Worm (Caenorhabditis elegans) whole organism, L4 larva: ENCODE results near the gene dlc-2.

Source experiments
- D1046.2 ChIP-seq: fragments of 200-800 bp; sonication (Bioruptor generic); IDR thresholded peaks from 2 replicates; pipeline ENCODE4 v1.3.6; 2022; ENCODE audit warnings: missing genetic modification characterization, missing compliant biosample characterization
- F26F4.8 ChIP-seq: fragments of 200-800 bp; sonication (Bioruptor generic); conservative IDR thresholded peaks from 2 replicates; pipeline ENCODE4 v1.3.6; 2022; ENCODE audit warnings: missing genetic modification characterization, missing compliant biosample characterization
- Y48G9A.11 ChIP-seq: fragments of 200-800 bp; sonication (Bioruptor generic); IDR thresholded peaks from 2 replicates; pipeline ENCODE4 v1.3.6; 2022; ENCODE audit warnings: missing genetic modification reagents, missing genetic modification characterization, missing compliant biosample characterization
- Y5F2A.4 ChIP-seq: fragments of 200-800 bp; sonication (Bioruptor generic); optimal IDR thresholded peaks from 2 replicates; lab custom pipeline; 2018; ENCODE audit warnings: mild to moderate bottlenecking, missing genetic modification characterization, missing compliant biosample characterization
- Y75B8A.6 ChIP-seq: fragments of 200-800 bp; sonication (Bioruptor generic); IDR thresholded peaks from 2 replicates; pipeline ENCODE4 v1.3.6; 2022; ENCODE audit warnings: missing genetic modification reagents, missing genetic modification characterization, missing compliant biosample characterization
- ZK337.2 ChIP-seq: fragments of 200-800 bp; sonication (Bioruptor generic); IDR thresholded peaks from 2 replicates; pipeline ENCODE4 v1.3.6; 2022; ENCODE audit warnings: missing genetic modification reagents, missing genetic modification characterization, missing compliant biosample characterization
- aha-1 ChIP-seq: fragments of 150-350 bp; peaks from one replicate; lab custom pipeline; 2014; ENCODE audit warnings: missing biosample characterization, missing genetic modification characterization
- ceh-28 ChIP-seq: fragments of 150-350 bp; optimal IDR thresholded peaks from 2 replicates; lab custom pipeline; 2014; ENCODE audit warnings: missing biosample characterization, missing genetic modification reagents, missing genetic modification characterization
- ceh-32 ChIP-seq: sonication (generic microtip); optimal IDR thresholded peaks from 2 replicates; lab custom pipeline; 2016; ENCODE audit warnings: mild to moderate bottlenecking, missing genetic modification characterization, missing compliant biosample characterization; ENCODE audit not compliant: poor library complexity
- ceh-82 ChIP-seq: sonication (generic microtip); optimal IDR thresholded peaks from 2 replicates; lab custom pipeline; 2017; ENCODE audit warnings: missing biosample characterization, missing genetic modification characterization
- ctbp-1 ChIP-seq: fragments of 200-800 bp; sonication (Bioruptor generic); IDR thresholded peaks from 2 replicates; pipeline ENCODE4 v1.3.6; 2022; ENCODE audit warnings: missing genetic modification reagents, missing genetic modification characterization, missing compliant biosample characterization
- daf-12 ChIP-seq: fragments of 150-350 bp; optimal IDR thresholded peaks from 2 replicates; lab custom pipeline; 2014; ENCODE audit warnings: missing biosample characterization, missing genetic modification reagents, missing genetic modification characterization
- daf-16 ChIP-seq, 3 experiments: sonication (generic microtip); optimal IDR thresholded peaks; 2 replicates each; lab custom pipeline; 2016 to 2017; ENCODE audit warnings: missing genetic modification characterization in 3 of 3, missing genetic modification reagents in 3 of 3, mild to moderate bottlenecking in 2 of 3, missing compliant biosample characterization in 2 of 3, missing biosample characterization in 1 of 3, moderate library complexity in 1 of 3
- dmd-8 ChIP-seq: fragments of 200-800 bp; sonication (Bioruptor generic); IDR thresholded peaks from 2 replicates; pipeline ENCODE4 v1.3.6; 2022; ENCODE audit warnings: missing genetic modification characterization, missing compliant biosample characterization
- dmd-9 ChIP-seq: fragments of 200-800 bp; sonication (Bioruptor generic); IDR thresholded peaks from 2 replicates; pipeline ENCODE4 v1.3.6; 2022; ENCODE audit warnings: missing genetic modification reagents, missing genetic modification characterization, missing compliant biosample characterization
- fos-1 ChIP-seq: fragments of 150-350 bp; optimal IDR thresholded peaks from 2 replicates; lab custom pipeline; 2014; ENCODE audit warnings: missing biosample characterization, missing genetic modification characterization
- hif-1 ChIP-seq, 2 experiments: sonication (generic microtip); optimal IDR thresholded peaks; 2 replicates each; lab custom pipeline; 2016 to 2017; ENCODE audit warnings: missing compliant biosample characterization in 2 of 2, missing genetic modification characterization in 2 of 2, missing genetic modification reagents in 2 of 2, missing genotype in 2 of 2, mild to moderate bottlenecking in 1 of 2
- jun-1 ChIP-seq: fragments of 150-350 bp; optimal IDR thresholded peaks from 2 replicates; lab custom pipeline; 2014; ENCODE audit warnings: missing biosample characterization, missing genetic modification reagents, missing genetic modification characterization
- lir-3 ChIP-seq: sonication (generic microtip); optimal IDR thresholded peaks from 2 replicates; lab custom pipeline; 2016; ENCODE audit warnings: mild to moderate bottlenecking, missing genetic modification characterization, missing compliant biosample characterization
- lsy-2 ChIP-seq, 2 experiments: fragments of 150-350 bp in 1 of 2; sonication (generic microtip) in 1 of 2; optimal IDR thresholded peaks; 2 replicates each; lab custom pipeline; 2014 to 2017; ENCODE audit warnings: missing biosample characterization in 2 of 2, missing genetic modification characterization in 2 of 2
- mes-2 ChIP-seq: sonication (generic microtip); optimal IDR thresholded peaks from 2 replicates; lab custom pipeline; 2016; ENCODE audit warnings: missing genotype, mild to moderate bottlenecking, missing genetic modification characterization, missing compliant biosample characterization; ENCODE audit not compliant: poor library complexity, severe bottlenecking
- mxl-2 ChIP-seq: fragments of 200-800 bp; sonication (Bioruptor generic); conservative IDR thresholded peaks from 2 replicates; pipeline ENCODE4 v1.3.6; 2022; ENCODE audit warnings: missing genetic modification reagents, missing genetic modification characterization, missing compliant biosample characterization
- nhr-10 ChIP-seq: fragments of 150-350 bp; optimal IDR thresholded peaks from 2 replicates; lab custom pipeline; 2014; ENCODE audit warnings: missing biosample characterization, missing genetic modification characterization
- nhr-41 ChIP-seq: fragments of 200-800 bp; sonication (Bioruptor generic); IDR thresholded peaks from 2 replicates; pipeline ENCODE4 v1.3.6; 2022; ENCODE audit warnings: missing genetic modification reagents, missing genetic modification characterization, missing compliant biosample characterization
- nhr-48 ChIP-seq: sonication (generic microtip); optimal IDR thresholded peaks from 2 replicates; lab custom pipeline; 2016; ENCODE audit warnings: mild to moderate bottlenecking, missing genetic modification characterization, missing compliant biosample characterization
- nhr-76 ChIP-seq: fragments of 150-350 bp; optimal IDR thresholded peaks from 2 replicates; lab custom pipeline; 2014; ENCODE audit warnings: missing biosample characterization, missing genetic modification characterization
- pha-4 ChIP-seq, 2 experiments: fragments of 150-350 bp in 1 of 2; fragments of 200-800 bp in 1 of 2; sonication (Bioruptor generic) in 1 of 2; IDR thresholded peaks in 1 of 2; optimal IDR thresholded peaks in 1 of 2; 2 replicates each; pipeline versions ENCODE4 v1.3.6 to Lab custom; 2014 to 2022; ENCODE audit warnings: missing genetic modification characterization in 2 of 2, missing genetic modification reagents in 2 of 2, missing biosample characterization in 1 of 2, missing compliant biosample characterization in 1 of 2
- php-3 ChIP-seq: fragments of 200-800 bp; sonication (Bioruptor generic); IDR thresholded peaks from 2 replicates; pipeline ENCODE4 v1.3.6; 2022; ENCODE audit warnings: missing genetic modification reagents, missing genetic modification characterization, missing compliant biosample characterization
- set-16 ChIP-seq: fragments of 200-800 bp; sonication (Bioruptor generic); IDR thresholded peaks from 2 replicates; pipeline ENCODE4 v1.3.6; 2022; ENCODE audit warnings: missing genetic modification reagents, missing genetic modification characterization, missing compliant biosample characterization
- snpc-1.2 ChIP-seq: fragments of 200-800 bp; sonication (Bioruptor generic); IDR thresholded peaks from 2 replicates; pipeline ENCODE4 v1.3.6; 2022; ENCODE audit warnings: missing genetic modification reagents, missing genetic modification characterization, missing compliant biosample characterization
- tra-1 ChIP-seq: fragments of 200-800 bp; sonication (Bioruptor generic); IDR thresholded peaks from 2 replicates; pipeline ENCODE4 v1.3.6; 2022; ENCODE audit warnings: missing genetic modification reagents, missing genetic modification characterization, missing compliant biosample characterization
- unc-62 ChIP-seq, 3 experiments: fragments of 150-350 bp in 1 of 3; sonication (generic microtip); optimal IDR thresholded peaks in 2 of 3; peaks in 1 of 3; 1 replicate in 1 of 3; 2 replicates in 2 of 3; lab custom pipeline; 2014 to 2017; ENCODE audit warnings: missing biosample characterization in 3 of 3, missing genetic modification characterization in 3 of 3, missing genetic modification reagents in 3 of 3, missing genotype in 1 of 3
- zfp-2 ChIP-seq: sonication (generic microtip); optimal IDR thresholded peaks from 2 replicates; lab custom pipeline; 2016; ENCODE audit warnings: mild to moderate bottlenecking, missing genetic modification characterization, missing compliant biosample characterization
- zip-2 ChIP-seq: fragments of 150-350 bp; optimal IDR thresholded peaks from 2 replicates; lab custom pipeline; 2014; ENCODE audit warnings: missing biosample characterization, missing genetic modification characterization
- ztf-7 ChIP-seq: fragments of 150-350 bp; optimal IDR thresholded peaks from 2 replicates; lab custom pipeline; 2014; ENCODE audit warnings: missing biosample characterization, missing genetic modification characterization

The dlc-2 gene

DNA sequence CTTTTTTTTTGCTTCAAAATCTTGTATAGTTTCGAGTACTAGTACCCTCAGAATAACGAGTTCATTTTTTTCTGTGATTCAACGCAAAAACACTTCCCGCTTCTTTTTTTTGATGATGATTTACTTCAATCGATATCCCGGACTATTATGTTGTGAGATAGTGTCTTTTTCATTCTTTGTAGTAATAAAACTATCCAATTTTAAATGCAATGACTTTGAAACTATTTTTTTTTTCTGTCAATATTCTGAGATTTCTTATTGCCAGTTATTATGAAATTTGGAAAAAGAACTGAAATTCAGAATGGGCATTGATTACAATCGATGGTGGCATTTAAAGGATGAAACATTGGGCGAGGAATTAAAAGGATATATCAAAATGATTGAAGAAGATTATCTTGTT is 5.8 kb downstream of the dlc-2 start, which contains the start of gene M18.3:
Gene M18.3 (plus strand): TSS at position 301 of the 400 bp plus-strand sequence.
- TF ChIP-seq ceh-32 = no peak
- TF ChIP-seq Y75B8A.6 (GFP tag; lab: Robert Waterston, UW) = no peak
- no peak for TF ChIP-seq ZK337.2 (GFP tag; lab: Robert Waterston, UW)
- no peak for TF ChIP-seq nhr-48 (tag; lab: Kevin White, UChicago)
- TF ChIP-seq fos-1 (tag; lab: Kevin White, UChicago) = no peak

DNA sequence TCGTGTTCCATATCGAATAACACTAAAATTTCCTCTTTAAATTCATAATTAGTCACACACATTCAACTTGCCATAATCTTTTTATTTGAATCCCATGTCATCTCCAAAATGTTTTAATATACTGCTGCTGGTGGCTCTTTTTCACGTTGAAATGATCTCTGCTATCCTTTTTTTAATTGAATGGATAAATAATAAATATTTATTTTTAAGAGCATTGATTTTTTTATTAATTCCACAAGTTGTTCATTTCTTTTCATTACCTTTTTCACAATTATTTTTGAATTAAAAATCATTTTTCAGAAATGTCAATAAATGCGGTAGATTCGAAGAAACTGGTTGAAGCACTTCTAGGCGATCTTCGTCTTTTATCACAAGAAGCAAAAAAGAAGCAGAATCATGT is 14.9 kb downstream of the dlc-2 start, which contains the start of gene mon-2:
Gene mon-2 (plus strand): TSS at position 301 of the 400 bp plus-strand sequence.
- TF ChIP-seq jun-1 (tag; lab: Kevin White, UChicago) (no peak), F26F4.8 (GFP tag; lab: Robert Waterston, UW) (no peak), tra-1 (no peak), mxl-2 (GFP tag; lab: Robert Waterston, UW) (no peak), nhr-10 (tag; lab: Kevin White, UChicago) (no peak), ceh-32 (no peak), Y48G9A.11 (no peak), ceh-82 (tag; lab: Kevin White, UChicago) (no peak), php-3 (GFP tag; lab: Robert Waterston, UW) (no peak), Y5F2A.4 (no peak), daf-16 (GFP tag; optimal IDR thresholded peaks at IDR 0.05; lab: Kevin White, UChicago) (no peak), daf-16 (tag; optimal IDR thresholded peaks at IDR 0.05; lab: Kevin White, UChicago) (no peak)

DNA sequence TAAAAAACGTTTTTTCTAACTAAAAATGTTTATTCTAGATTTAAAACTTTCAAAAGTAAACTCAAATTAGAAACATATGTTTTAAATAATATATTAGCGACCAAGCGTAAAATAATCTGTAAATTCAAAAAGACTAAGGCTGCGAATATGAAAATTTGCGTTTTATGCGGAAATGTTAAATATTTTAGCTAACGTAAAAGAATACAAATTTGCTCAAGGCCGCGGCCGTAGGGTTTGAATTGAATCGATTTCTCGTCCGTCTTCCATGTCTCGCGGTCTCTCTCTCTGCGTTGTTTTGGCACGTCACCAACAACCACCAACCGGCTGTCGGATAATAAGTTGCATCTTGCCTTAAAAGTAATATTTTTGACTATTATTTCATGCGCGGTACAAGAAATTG is 17.6 kb downstream of the dlc-2 start, which contains the start of gene F11A10.5:
Gene F11A10.5 (plus strand): TSS at position 301 of the 400 bp plus-strand sequence.
- no peak for TF ChIP-seq pha-4 (GFP tag; IDR thresholded peaks at IDR 0.05; lab: Robert Waterston, UW)
- no peak for TF ChIP-seq pha-4 (tag; optimal IDR thresholded peaks at IDR 0.05; lab: Kevin White, UChicago)
- no peak for TF ChIP-seq ctbp-1
- peak in 1 of 2 experiments; percentile 48 for TF ChIP-seq unc-62 (GFP tag; optimal IDR thresholded peaks at IDR 0.05 in 1 of 2; lab: Kevin White, UChicago)
- TF ChIP-seq unc-62 (tag; optimal IDR thresholded peaks at IDR 0.05; lab: Kevin White, UChicago) = no peak
- TF ChIP-seq nhr-76 (tag; lab: Kevin White, UChicago) = no peak
- TF ChIP-seq zfp-2 (tag; lab: Kevin White, UChicago) = no peak
- TF ChIP-seq mes-2 (tag; lab: Kevin White, UChicago) = peak; percentile 28
- peak in 1 of 2 experiments; percentile 32 for TF ChIP-seq hif-1 (tag; optimal IDR thresholded peaks at IDR 0.05; lab: Kevin White, UChicago)
- TF ChIP-seq nhr-41 (GFP tag; lab: Robert Waterston, UW) = no peak
- no peak for TF ChIP-seq snpc-1.2
- no peak for TF ChIP-seq dmd-8 (GFP tag; lab: Robert Waterston, UW)
- TF ChIP-seq zip-2 (tag; lab: Kevin White, UChicago) = no peak
- TF ChIP-seq daf-16 (GFP tag; optimal IDR thresholded peaks at IDR 0.05; lab: Kevin White, UChicago) = no peak
- peak; percentile 24 for TF ChIP-seq daf-16 (tag; optimal IDR thresholded peaks at IDR 0.05; lab: Kevin White, UChicago)
- TF ChIP-seq ceh-28 (tag; lab: Kevin White, UChicago) = peak; percentile 3
- TF ChIP-seq, all 104 proteins: peak for 5

DNA sequence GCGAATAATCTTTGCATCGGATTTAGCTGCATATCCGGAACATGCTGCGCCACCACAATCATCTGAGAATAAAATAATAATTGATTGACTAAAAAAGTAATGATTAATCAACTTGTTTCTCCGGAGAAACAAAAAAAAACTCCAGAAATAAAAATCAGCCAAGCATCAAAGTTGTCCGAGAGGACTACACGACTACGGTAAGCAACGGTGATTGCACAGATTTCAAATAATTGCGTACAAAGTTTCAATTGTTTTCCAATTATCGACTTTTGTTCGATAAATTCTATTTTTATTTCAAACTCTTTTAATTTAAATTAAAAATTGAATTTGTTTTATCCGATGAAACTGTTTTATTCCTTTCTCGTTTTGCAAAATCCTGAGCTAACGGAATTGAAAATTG is 18.0 kb downstream of the dlc-2 start, which contains the start of gene cpsf-4:
Gene cpsf-4 (minus strand): TSS at position 62 of the 400 bp plus-strand sequence.
- TF ChIP-seq ceh-32 (no peak), lsy-2 (tag; optimal IDR thresholded peaks at IDR 0.05; lab: Kevin White, UChicago) (peak in 1 of 2 experiments; percentile 91)

DNA sequence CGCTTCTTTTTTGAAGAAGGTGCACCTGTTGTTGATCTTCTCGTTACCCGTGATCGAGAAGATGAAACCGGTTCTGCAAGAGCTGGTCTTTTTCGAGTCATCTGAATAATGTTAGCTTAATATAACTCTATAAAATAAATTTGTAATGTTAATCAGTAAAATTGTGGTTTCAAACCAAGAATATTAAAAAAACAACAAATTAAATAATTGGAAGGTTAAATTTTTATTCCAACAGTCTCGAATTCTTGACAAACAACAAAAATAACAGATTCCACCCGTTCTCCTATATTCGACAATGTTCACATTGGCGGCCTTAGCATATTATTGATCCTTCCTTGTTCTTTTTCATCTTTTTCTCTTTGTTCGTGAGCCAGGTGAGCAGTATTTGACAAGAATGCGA is 19.3 kb downstream of the dlc-2 start, which contains the start of gene mig-32:
Gene mig-32 (minus strand): TSS at position 101 of the 400 bp plus-strand sequence.
- TF ChIP-seq lir-3 (no peak), daf-12 (tag; lab: Kevin White, UChicago) (no peak), D1046.2 (no peak), ztf-7 (tag; lab: Kevin White, UChicago) (no peak), dmd-9 (no peak), set-16 (no peak), aha-1 (tag; lab: Kevin White, UChicago) (no peak)
